Worm (Caenorhabditis elegans): Measurements from ENCODE around the gene F53H4.4.

Gene F53H4.4

DNA sequence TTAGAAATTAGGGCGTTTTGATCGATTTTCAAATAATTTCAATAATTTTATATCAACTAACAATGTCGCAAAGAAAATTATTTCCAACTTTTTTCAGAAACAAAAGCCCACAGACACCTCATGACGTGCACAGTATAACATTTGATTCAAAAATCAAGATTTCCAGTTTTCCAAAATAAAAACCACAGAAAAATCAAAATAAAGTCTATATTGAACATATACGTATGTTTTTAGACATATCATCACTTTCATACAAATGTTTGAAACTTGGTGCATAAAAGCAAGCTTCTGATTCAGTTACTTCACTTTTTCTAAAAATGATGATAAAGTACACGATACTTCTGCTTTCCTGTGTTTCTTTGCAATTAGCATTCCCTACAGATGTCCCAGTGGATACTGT is 9.3 kb upstream of the F53H4.4 start, which contains the start of gene F53H4.2:
TSS of gene F53H4.2 (plus strand) at position 301 of the 400 bp plus-strand sequence.
- no peak for TF ChIP-seq mxl-1 (tag; optimal IDR thresholded peaks at IDR 0.05)
- TF ChIP-seq F39B2.1 (GFP tag; IDR thresholded peaks at IDR 0.05): no peak
- no peak for TF ChIP-seq atf-7 (tag; optimal IDR thresholded peaks at IDR 0.05)
- TF ChIP-seq egl-44 (GFP tag; IDR thresholded peaks at IDR 0.05): no peak
- TF ChIP-seq ama-1 (optimal IDR thresholded peaks at IDR 0.05): no peak
- no peak for TF ChIP-seq ama-1 (GFP tag; optimal IDR thresholded peaks at IDR 0.05)
- TF ChIP-seq lin-54 (GFP tag; optimal IDR thresholded peaks at IDR 0.05): no peak
- no peak for TF ChIP-seq F55B11.4 (tag; optimal IDR thresholded peaks at IDR 0.05; ENCODE audit: borderline replicate concordance, insufficient read depth)
- no peak for TF ChIP-seq zfh-2 (GFP tag; conservative IDR thresholded peaks at IDR 0.05)

DNA sequence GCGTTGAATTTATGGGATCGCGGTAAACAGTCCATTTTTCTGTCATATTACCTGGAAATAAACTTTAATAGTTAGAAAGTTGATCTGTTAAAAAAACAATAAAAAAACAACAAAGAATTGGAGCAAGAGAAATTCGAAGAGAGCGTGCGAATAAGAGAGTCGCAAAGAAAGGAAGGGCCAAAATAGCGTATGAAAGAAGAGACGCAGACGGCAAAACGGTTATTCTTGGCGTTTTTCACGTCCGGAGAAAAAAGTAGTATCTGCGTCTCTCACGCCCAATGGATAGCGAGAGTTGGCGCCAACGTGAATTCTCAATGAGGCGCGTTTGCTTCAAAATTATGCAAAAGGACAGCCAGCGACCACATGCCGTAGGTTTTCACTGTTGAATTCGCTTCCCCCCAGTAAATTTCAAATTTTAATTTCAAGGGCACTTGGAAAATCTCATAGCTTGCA is 5.6 kb upstream of the F53H4.4 start, which contains the start of gene F53H4.6:
TSS of gene F53H4.6 (minus strand) at position 51 of the 453 bp plus-strand sequence.
- TF ChIP-seq nfyb-1 (GFP tag; IDR thresholded peaks at IDR 0.05) (no peak), lsy-27 (tag; optimal IDR thresholded peaks at IDR 0.05; ENCODE audit: borderline replicate concordance, insufficient read depth) (no peak), snpc-1.3 (tag; optimal IDR thresholded peaks at IDR 0.05; ENCODE audit: insufficient read depth) (no peak), nhr-120 (GFP tag; IDR thresholded peaks at IDR 0.05) (no peak), attf-5 (GFP tag; optimal IDR thresholded peaks at IDR 0.05) (peak; percentile 23), sptf-2 (GFP tag; optimal IDR thresholded peaks at IDR 0.05) (no peak), C17E4.6 (GFP tag; IDR thresholded peaks at IDR 0.05) (no peak), die-1 (tag; optimal IDR thresholded peaks at IDR 0.05) (no peak), hmg-1.2 (GFP tag; IDR thresholded peaks at IDR 0.05) (peak; percentile 90), mcd-1 (GFP tag; IDR thresholded peaks at IDR 0.05) (peak; percentile 87), pha-4 (tag; optimal IDR thresholded peaks at IDR 0.05) (no peak), attf-3 (GFP tag; conservative IDR thresholded peaks at IDR 0.05) (peak; percentile 54; the same call in 1 of the 2 replicates), ZK185.1 (tag; optimal IDR thresholded peaks at IDR 0.05; ENCODE audit: poor library complexity, severe bottlenecking) (no peak), rcor-1 (GFP tag; IDR thresholded peaks at IDR 0.05) (no peak), unc-62 (GFP tag; optimal IDR thresholded peaks at IDR 0.05) (no peak), pbrm-1 (GFP tag; IDR thresholded peaks at IDR 0.05) (0 out of 2 replicates have a peak, but pooled peaks have one; percentile 10), egl-44 (GFP tag; IDR thresholded peaks at IDR 0.05) (no peak), ztf-18 (tag; optimal IDR thresholded peaks at IDR 0.05) (peak; percentile 21), lin-40 (tag; optimal IDR thresholded peaks at IDR 0.05) (peak; percentile 28), ccch-3 (GFP tag; optimal IDR thresholded peaks at IDR 0.05) (no peak), dpl-1 (GFP tag; optimal IDR thresholded peaks at IDR 0.05) (no peak), xnd-1 (tag; optimal IDR thresholded peaks at IDR 0.05) (no peak), B0019.2 (GFP tag; conservative IDR thresholded peaks at IDR 0.05) (no peak), zfh-2 (GFP tag; conservative IDR thresholded peaks at IDR 0.05) (no peak), lin-26 (GFP tag; IDR thresholded peaks at IDR 0.05) (no peak), let-526 (GFP tag; IDR thresholded peaks at IDR 0.05) (no peak)

DNA sequence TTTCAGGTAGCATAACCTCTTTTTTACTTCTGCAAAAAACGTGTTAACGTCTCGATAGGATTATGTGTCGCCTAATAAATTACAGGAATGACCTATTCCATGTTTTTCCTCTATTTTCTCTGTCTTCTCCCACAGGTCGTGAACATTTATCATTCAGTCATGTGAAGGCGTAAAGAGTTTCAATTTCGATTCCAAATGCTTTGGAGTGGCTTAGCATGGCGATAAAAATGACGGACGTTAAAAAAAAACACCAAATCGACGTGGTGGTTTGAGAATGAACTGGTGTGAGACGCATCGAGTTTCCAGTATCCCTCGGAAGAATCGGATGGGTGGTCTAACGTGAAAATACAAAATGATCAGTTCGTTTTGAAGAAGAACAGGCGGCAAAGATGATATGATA is 3.4 kb downstream of the F53H4.4 start:
- TF ChIP-seq tbp1 (GFP tag; optimal IDR thresholded peaks at IDR 0.05) (no peak), ztf-25 (GFP tag; IDR thresholded peaks at IDR 0.05) (no peak), F33H1.4 (GFP tag; IDR thresholded peaks at IDR 0.05) (no peak), snpc-4 (GFP tag; optimal IDR thresholded peaks at IDR 0.05) (no peak), snpc-4 (tag; optimal IDR thresholded peaks at IDR 0.05) (no peak), unc-62 (GFP tag; optimal IDR thresholded peaks at IDR 0.05) (no peak), ceh-100 (GFP tag; IDR thresholded peaks at IDR 0.05) (no peak), sdz-38 (tag; optimal IDR thresholded peaks at IDR 0.05) (no peak), Y79H2A.3 (GFP tag; conservative IDR thresholded peaks at IDR 0.05) (no peak), nfya-1 (tag; optimal IDR thresholded peaks at IDR 0.05; ENCODE audit: borderline replicate concordance, insufficient read depth) (no peak), attf-5 (GFP tag; optimal IDR thresholded peaks at IDR 0.05) (no peak), lin-35 (GFP tag; optimal IDR thresholded peaks at IDR 0.05) (no peak), attf-6 (GFP tag; IDR thresholded peaks at IDR 0.05) (no peak), C17E4.6 (GFP tag; IDR thresholded peaks at IDR 0.05) (no peak), ztf-22 (GFP tag; optimal IDR thresholded peaks at IDR 0.05) (no peak), zfh-2 (GFP tag; conservative IDR thresholded peaks at IDR 0.05) (no peak), Y53F4B.3 (GFP tag; IDR thresholded peaks at IDR 0.05) (no peak), ztf-6 (GFP tag; IDR thresholded peaks at IDR 0.05) (no peak)
